Worm (Caenorhabditis elegans) whole organism, dauer: ENCODE results near the gene dop-3.

Experiments used
- unc-62 ChIP-seq: sonication (generic microtip); optimal IDR thresholded peaks from 2 replicates; lab custom pipeline; 2017; ENCODE audit warnings: missing biosample characterization, missing genetic modification reagents, missing genetic modification characterization

The dop-3 gene

DNA sequence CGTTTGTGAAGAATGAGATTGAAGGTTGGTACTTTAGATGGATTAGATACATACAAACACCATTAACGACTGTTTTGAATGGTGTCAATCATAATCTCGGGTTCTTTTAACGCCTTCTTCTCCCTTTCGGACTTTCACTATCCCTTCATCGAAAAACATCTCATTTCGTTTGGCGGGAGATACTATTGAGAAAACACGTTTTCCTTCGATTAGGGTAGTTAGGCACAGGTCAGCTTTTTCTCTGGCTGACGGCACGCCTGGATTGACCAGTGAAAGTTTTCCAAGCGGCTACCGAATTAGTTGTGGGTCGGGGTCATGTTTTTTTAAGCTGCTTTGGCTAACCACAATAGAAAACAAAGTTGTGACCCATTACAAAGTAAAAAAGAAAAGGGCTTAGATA is 49.6 kb downstream of the dop-3 start:
- no peak for TF ChIP-seq unc-62 (GFP tag; lab: Kevin White, UChicago)

DNA sequence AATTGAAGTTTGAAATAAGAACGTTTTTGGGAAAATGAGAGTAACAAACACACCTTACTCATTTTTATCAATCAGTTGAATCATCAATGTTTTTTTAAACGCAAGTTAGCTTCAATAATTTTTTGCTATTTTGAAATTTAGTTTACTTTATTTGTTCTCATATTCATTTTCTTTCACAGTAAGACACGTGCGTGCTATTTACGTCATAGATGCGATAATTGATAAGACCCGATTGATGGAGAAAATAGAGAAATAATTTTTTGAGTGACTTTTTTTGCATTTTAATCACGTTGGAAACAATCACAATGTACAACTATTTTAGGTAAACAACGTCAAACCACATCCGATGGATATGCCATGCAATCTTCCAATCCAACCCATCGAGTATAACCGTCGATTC is 50.1 kb downstream of the dop-3 start:
- no peak for TF ChIP-seq unc-62 (GFP tag; lab: Kevin White, UChicago)

DNA sequence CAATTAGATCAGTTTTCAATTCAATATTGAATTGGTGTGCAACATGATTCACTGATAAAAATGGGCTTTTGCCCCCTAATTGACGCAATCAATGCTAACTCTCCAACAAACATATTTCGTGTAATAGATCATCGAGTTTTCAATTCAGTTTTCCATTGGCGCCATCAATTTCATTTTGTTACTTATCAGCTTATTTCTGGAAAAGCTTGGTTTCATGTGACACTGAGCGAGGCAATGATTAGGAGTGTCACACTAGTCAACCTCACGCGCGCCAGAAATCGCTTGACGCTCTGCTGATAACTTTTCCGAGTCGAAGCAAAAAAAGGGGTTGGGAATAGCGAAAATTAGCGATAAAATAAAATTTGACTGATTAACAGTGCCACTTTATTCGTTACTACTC is 51.0 kb downstream of the dop-3 start, which contains the start of gene ets-4:
Gene ets-4 (plus strand): TSS at position 347 of the 400 bp plus-strand sequence.
- no peak for TF ChIP-seq unc-62 (GFP tag; lab: Kevin White, UChicago)

DNA sequence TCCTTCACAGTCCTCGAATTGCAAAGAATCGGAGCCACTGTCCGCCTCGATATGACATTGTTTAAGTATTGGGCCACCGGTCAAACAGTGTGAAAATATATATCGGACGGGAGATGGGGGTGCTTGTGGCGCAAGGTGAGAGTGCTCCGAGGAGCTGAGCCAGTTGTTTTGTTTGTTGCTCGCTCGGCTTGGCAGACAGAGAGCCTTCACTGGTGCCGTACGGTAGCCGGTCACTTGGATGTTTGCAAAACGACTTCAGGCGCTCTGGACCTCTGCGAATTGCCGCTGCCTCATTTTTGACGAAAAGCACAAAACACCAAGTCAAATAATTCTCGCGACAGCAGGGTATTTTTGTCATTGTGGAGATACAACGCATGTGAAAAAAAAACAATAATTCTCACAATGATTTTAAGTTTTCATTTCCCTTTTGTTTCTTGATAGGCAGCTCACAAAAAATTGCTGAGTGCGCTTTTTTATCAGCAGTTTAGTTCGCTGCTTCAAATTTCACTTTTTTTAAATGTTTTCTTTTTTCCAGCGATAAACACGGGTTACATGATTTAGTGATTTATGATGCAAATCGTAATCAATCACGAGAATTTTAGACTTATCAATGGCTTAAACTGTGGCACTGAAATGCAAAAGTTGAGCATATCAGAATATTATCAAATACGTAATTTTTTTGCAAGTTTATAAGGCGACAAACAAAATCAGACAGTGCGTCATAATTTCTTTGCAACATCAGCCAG is 52.3 kb downstream of the dop-3 start:
- TF ChIP-seq unc-62 (GFP tag; lab: Kevin White, UChicago), result no peak

DNA sequence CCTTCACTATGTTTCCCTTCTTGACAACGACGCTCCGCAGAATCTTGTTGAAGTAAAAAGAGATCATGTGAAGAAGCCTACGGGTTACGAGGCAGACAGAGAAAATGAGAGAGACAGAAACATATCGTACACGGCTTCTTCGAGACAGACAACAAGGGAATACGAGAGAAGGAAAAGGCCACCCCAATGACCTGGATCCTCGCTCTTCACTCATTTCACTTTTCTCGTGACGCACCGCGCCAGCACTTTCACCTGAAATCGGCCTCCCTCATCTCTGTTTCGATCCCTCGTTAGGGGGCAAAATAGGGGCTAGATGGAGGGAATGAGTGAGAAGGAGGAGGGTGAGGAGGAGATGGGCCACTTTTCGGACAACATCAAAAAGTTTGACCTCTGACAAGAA is 54.3 kb downstream of the dop-3 start:
- TF ChIP-seq unc-62 (GFP tag; lab: Kevin White, UChicago), result no peak

DNA sequence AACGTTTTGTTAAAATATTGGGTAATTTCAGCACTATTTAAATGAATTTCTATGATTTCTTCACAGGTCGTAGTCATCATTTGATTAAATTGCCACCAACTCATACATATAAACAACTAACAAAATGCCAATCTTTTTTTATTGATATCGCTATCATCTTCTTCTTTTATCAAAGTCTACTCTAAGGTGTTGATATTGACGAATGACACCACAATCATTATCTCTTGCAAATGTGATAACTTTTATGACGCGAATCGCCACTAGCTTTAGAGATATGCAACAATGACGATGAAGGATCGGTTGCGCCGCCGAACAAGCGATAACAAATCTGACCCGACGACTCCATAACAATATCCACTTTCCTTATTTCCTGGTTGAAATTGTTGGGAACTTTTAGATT is 55.1 kb downstream of the dop-3 start:
- TF ChIP-seq unc-62 (GFP tag; lab: Kevin White, UChicago), result no peak
